Worm (Caenorhabditis elegans): Measurements from ENCODE around the gene rtfo-1.

DNA sequence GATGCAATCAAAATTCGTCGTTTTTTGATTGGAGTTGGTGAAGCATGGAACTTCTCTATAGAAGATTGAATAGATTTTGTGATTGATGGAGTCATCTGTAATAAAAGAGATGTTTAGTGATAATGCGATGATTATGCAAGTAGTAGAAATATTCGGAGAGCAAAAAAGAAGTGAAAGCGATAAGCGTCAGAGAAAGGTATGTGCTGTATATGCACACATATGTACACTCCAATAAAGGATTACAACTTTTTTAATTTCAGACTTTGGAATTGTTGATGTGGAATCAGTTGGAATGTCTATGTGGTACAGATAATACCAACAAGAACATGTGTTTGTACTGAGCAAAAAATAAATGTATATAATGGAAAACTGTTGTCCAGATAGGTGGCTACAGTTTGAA is 12.2 kb downstream of the rtfo-1 start, which contains the start of gene F25B3.5:
- TF ChIP-seq snpc-4 (tag; optimal IDR thresholded peaks at IDR 0.05) (no peak), mep-1 (tag; optimal IDR thresholded peaks at IDR 0.05) (no peak), unc-62 (GFP tag; optimal IDR thresholded peaks at IDR 0.05) (no peak), nhr-237 (tag; optimal IDR thresholded peaks at IDR 0.05) (no peak), elt-1 (tag; optimal IDR thresholded peaks at IDR 0.05; ENCODE audit: borderline replicate concordance, insufficient read depth) (no peak)

All from whole organism, mixed stage, embryonic.